Fruit fly (Drosophila melanogaster): Measurements from ENCODE around the gene CG1737.

Gene CG1737

dm6 chrX:11338047-11338747 is 12.2 kb upstream of the CG1737 start (continued):
- peak; percentile 37 for TF ChIP-seq CG6683 (GFP tag; optimal IDR thresholded peaks at IDR 0.05)
- peak; percentile 58 for TF ChIP-seq kay (GFP tag; optimal IDR thresholded peaks at IDR 0.05)
- peak; percentile 68 for TF ChIP-seq org-1 (GFP tag; optimal IDR thresholded peaks at IDR 0.05)
- TF ChIP-seq phol (tag; optimal IDR thresholded peaks at IDR 0.05) = peak; percentile 82
- 0 out of 2 replicates have a peak, but pooled peaks have one; percentile 21 for TF ChIP-seq CG43689 (GFP tag; IDR thresholded peaks at IDR 0.05)
- peak in 1 of 2 experiments; percentile 80 for TF ChIP-seq Hr78 (GFP tag; optimal IDR thresholded peaks at IDR 0.05)
- TF ChIP-seq gcm2 (GFP tag; optimal IDR thresholded peaks at IDR 0.05) = no peak
- no peak for TF ChIP-seq Hey (tag; optimal IDR thresholded peaks at IDR 0.05)
- TF ChIP-seq stwl (tag; optimal IDR thresholded peaks at IDR 0.05) = no peak
- no peak for TF ChIP-seq Ravus (GFP tag; IDR thresholded peaks at IDR 0.05)
- no peak for TF ChIP-seq stc (GFP tag; IDR thresholded peaks at IDR 0.05)
- no peak for TF ChIP-seq Deaf1 (tag; optimal IDR thresholded peaks at IDR 0.05)
- no peak for TF ChIP-seq CG1233 (GFP tag; optimal IDR thresholded peaks at IDR 0.05)
- peak; percentile 60; the same call in 1 of the 2 replicates for TF ChIP-seq CG7372 (GFP tag; IDR thresholded peaks at IDR 0.05)
- TF ChIP-seq CG12942 (GFP tag; optimal IDR thresholded peaks at IDR 0.05) = peak; percentile 52
- TF ChIP-seq sc (optimal IDR thresholded peaks at IDR 0.05) = no peak
- peak; percentile 51 for TF ChIP-seq sc (GFP tag; optimal IDR thresholded peaks at IDR 0.05)
- TF ChIP-seq pum (GFP tag; optimal IDR thresholded peaks at IDR 0.05) = peak; percentile 75
- no peak for TF ChIP-seq wek (GFP tag; optimal IDR thresholded peaks at IDR 0.05)
- no peak for TF ChIP-seq Lim3 (GFP tag; IDR thresholded peaks at IDR 0.05)
- TF ChIP-seq ci (GFP tag; IDR thresholded peaks at IDR 0.05) = no peak
- TF ChIP-seq ranshi (GFP tag; IDR thresholded peaks at IDR 0.05) = peak; percentile 50; the same call in 1 of the 2 replicates
- no peak for TF ChIP-seq rib (GFP tag; IDR thresholded peaks at IDR 0.05)
- TF ChIP-seq CG3726 (GFP tag; IDR thresholded peaks at IDR 0.05) = no peak; the same call in 2 of the 3 replicates
- peak; percentile 13 for TF ChIP-seq kah (GFP tag; optimal IDR thresholded peaks at IDR 0.05)
- TF ChIP-seq Awh (GFP tag; IDR thresholded peaks at IDR 0.05) = no peak
- no peak for TF ChIP-seq Gsc (GFP tag; IDR thresholded peaks at IDR 0.05)
- peak; percentile 47 for TF ChIP-seq maf-S (GFP tag; optimal IDR thresholded peaks at IDR 0.05)
- peak; percentile 73 for TF ChIP-seq Ptx1 (GFP tag; IDR thresholded peaks at IDR 0.05)
- TF ChIP-seq CG12391 (tag; optimal IDR thresholded peaks at IDR 0.05) = peak; percentile 80
- peak; percentile 12 for TF ChIP-seq CG4707 (GFP tag; optimal IDR thresholded peaks at IDR 0.05)
- TF ChIP-seq CG2712 (tag; optimal IDR thresholded peaks at IDR 0.05) = peak; percentile 74
- TF ChIP-seq Blimp-1 (GFP tag; optimal IDR thresholded peaks at IDR 0.05) = peak; percentile 73
- TF ChIP-seq tap (tag; optimal IDR thresholded peaks at IDR 0.05) = no peak
- peak; percentile 74 for TF ChIP-seq en (GFP tag; optimal IDR thresholded peaks at IDR 0.05)
- peak; percentile 22 for TF ChIP-seq CG15696 (tag; optimal IDR thresholded peaks at IDR 0.05)
- TF ChIP-seq Meics (GFP tag; optimal IDR thresholded peaks at IDR 0.05) = peak; percentile 72
- no peak for TF ChIP-seq CG30020 (tag; optimal IDR thresholded peaks at IDR 0.05)
- peak; percentile 73 for TF ChIP-seq CG10267 (tag; optimal IDR thresholded peaks at IDR 0.05)
- TF ChIP-seq CG2116 (GFP tag; optimal IDR thresholded peaks at IDR 0.05) = peak; percentile 44
- TF ChIP-seq tio (GFP tag; optimal IDR thresholded peaks at IDR 0.05) = no peak
- peak; percentile 81 for TF ChIP-seq CG14710 (tag; optimal IDR thresholded peaks at IDR 0.05)
- TF ChIP-seq CG6791 (GFP tag; IDR thresholded peaks at IDR 0.05; ENCODE audit: partially characterized antibody) = no peak
- peak; percentile 51 for TF ChIP-seq btn (GFP tag; optimal IDR thresholded peaks at IDR 0.05)
- TF ChIP-seq CG17385 (GFP tag; optimal IDR thresholded peaks at IDR 0.05) = peak; percentile 79
- TF ChIP-seq hkb (optimal IDR thresholded peaks at IDR 0.05) = no peak
- TF ChIP-seq hkb (GFP tag; IDR thresholded peaks at IDR 0.05) = peak; percentile 74
- peak; percentile 69 for TF ChIP-seq sisA (GFP tag; IDR thresholded peaks at IDR 0.05)
- TF ChIP-seq CG5245 (GFP tag; optimal IDR thresholded peaks at IDR 0.05) = peak; percentile 50
- TF ChIP-seq CG11247 (GFP tag; IDR thresholded peaks at IDR 0.05) = peak; percentile 6; the same call in 1 of the 2 replicates
